Fruit fly (Drosophila melanogaster) whole organism, embryonic: Measurements from ENCODE around the gene CG2901.

Experiments used
- Antp ChIP-seq: fragments of 200-800 bp; sonication (Bioruptor generic); optimal IDR thresholded peaks from 3 replicates; lab custom pipeline; 2016; ENCODE audit warnings: missing biosample characterization, missing genetic modification characterization
- Blimp-1 ChIP-seq: fragments of 200-800 bp; sonication (Bioruptor generic); optimal IDR thresholded peaks from 3 replicates; lab custom pipeline; 2018; ENCODE audit warnings: missing biosample characterization, missing genetic modification characterization, mild to moderate bottlenecking, moderate library complexity, missing genetic modification reagents
- C15 ChIP-seq: fragments of 200-800 bp; sonication (Bioruptor generic); IDR thresholded peaks from 3 replicates; pipeline ENCODE4 v1.3.6; 2022; ENCODE audit warnings: missing biosample characterization, missing genetic modification characterization
- CG10543 ChIP-seq: fragments of 200-800 bp; sonication (Bioruptor generic); optimal IDR thresholded peaks from 3 replicates; lab custom pipeline; 2017; ENCODE audit warnings: missing biosample characterization, mild to moderate bottlenecking, missing genetic modification characterization, moderate library complexity
- CG11456 ChIP-seq: fragments of 200-800 bp; sonication (Bioruptor generic); IDR thresholded peaks from 3 replicates; pipeline ENCODE4 v1.3.6; 2022; ENCODE audit warnings: missing biosample characterization, missing genetic modification characterization
- CG12071 ChIP-seq: fragments of 200-800 bp; sonication (Bioruptor generic); optimal IDR thresholded peaks from 3 replicates; lab custom pipeline; 2018; ENCODE audit warnings: missing biosample characterization, mild to moderate bottlenecking, missing genetic modification characterization
- CG12391 ChIP-seq: fragments of 200-800 bp; sonication (Bioruptor generic); optimal IDR thresholded peaks from 3 replicates; lab custom pipeline; 2018; ENCODE audit warnings: missing biosample characterization, mild to moderate bottlenecking, missing genetic modification characterization, moderate library complexity
- CG12659 ChIP-seq: fragments of 200-800 bp; sonication (Bioruptor generic); optimal IDR thresholded peaks from 3 replicates; lab custom pipeline; 2017; ENCODE audit warnings: mild to moderate bottlenecking, missing biosample characterization, missing genetic modification reagents, missing genetic modification characterization
- CG13287 ChIP-seq: fragments of 200-800 bp; sonication (Bioruptor generic); IDR thresholded peaks from 2 replicates; pipeline ENCODE4 v1.3.6; 2022; ENCODE audit warnings: missing biosample characterization, missing genetic modification characterization; ENCODE audit not compliant: partially characterized antibody
- CG14441 ChIP-seq: fragments of 200-800 bp; sonication (Bioruptor generic); IDR thresholded peaks from 2 replicates; pipeline ENCODE4 v1.3.6; 2022; ENCODE audit warnings: missing biosample characterization, missing genetic modification characterization
- CG14965 ChIP-seq: fragments of 200-800 bp; sonication (Bioruptor generic); optimal IDR thresholded peaks from 2 replicates; lab custom pipeline; 2016; ENCODE audit warnings: missing biosample characterization, missing genetic modification characterization, borderline replicate concordance
- CG2202 ChIP-seq: fragments of 200-800 bp; sonication (Bioruptor generic); optimal IDR thresholded peaks from 2 replicates; lab custom pipeline; 2018; ENCODE audit warnings: missing biosample characterization, mild to moderate bottlenecking, missing genetic modification characterization
- CG31224 ChIP-seq: fragments of 200-800 bp; sonication (Bioruptor generic); IDR thresholded peaks from 2 replicates; pipeline ENCODE4 v1.3.6; 2022; ENCODE audit warnings: missing biosample characterization, missing genetic modification characterization
- CG6765 ChIP-seq: fragments of 200-800 bp; sonication (Bioruptor generic); optimal IDR thresholded peaks from 3 replicates; lab custom pipeline; 2017; ENCODE audit warnings: missing biosample characterization, mild to moderate bottlenecking, missing genetic modification characterization
- CG7372 ChIP-seq: fragments of 200-800 bp; sonication (Bioruptor generic); IDR thresholded peaks from 2 replicates; pipeline ENCODE4 v1.3.6; 2022; ENCODE audit warnings: missing biosample characterization, missing genetic modification characterization
- CG8388 ChIP-seq: fragments of 200-800 bp; sonication (Bioruptor generic); optimal IDR thresholded peaks from 2 replicates; lab custom pipeline; 2019; ENCODE audit warnings: missing biosample characterization, mild to moderate bottlenecking, missing genetic modification characterization, moderate library complexity
- CG8765 ChIP-seq: fragments of 200-800 bp; sonication (Bioruptor generic); IDR thresholded peaks from 2 replicates; pipeline ENCODE4 v1.3.6; 2022; ENCODE audit warnings: missing biosample characterization, missing genetic modification characterization
- CG8944 ChIP-seq: fragments of 200-800 bp; sonication (Bioruptor generic); optimal IDR thresholded peaks from 3 replicates; lab custom pipeline; 2016; ENCODE audit warnings: missing biosample characterization, missing genetic modification characterization
- D19B ChIP-seq: fragments of 200-800 bp; sonication (Bioruptor generic); optimal IDR thresholded peaks from 2 replicates; lab custom pipeline; 2017; ENCODE audit warnings: missing biosample characterization, mild to moderate bottlenecking, missing genetic modification characterization
- E2f1 ChIP-seq: fragments of 200-800 bp; sonication (Bioruptor generic); IDR thresholded peaks from 2 replicates; pipeline ENCODE4 v1.3.6; 2022; ENCODE audit warnings: missing biosample characterization, missing genetic modification characterization
- Fer3 ChIP-seq: fragments of 200-800 bp; sonication (Bioruptor generic); optimal IDR thresholded peaks from 2 replicates; lab custom pipeline; 2018; ENCODE audit warnings: missing biosample characterization, mild to moderate bottlenecking, missing genetic modification characterization, moderate library complexity
- H2.0 ChIP-seq: fragments of 200-800 bp; sonication (Bioruptor generic); IDR thresholded peaks from 2 replicates; pipeline ENCODE4 v1.3.6; 2022; ENCODE audit warnings: missing biosample characterization, missing genetic modification characterization
- Hand ChIP-seq: fragments of 200-800 bp; sonication (Bioruptor generic); optimal IDR thresholded peaks from 2 replicates; lab custom pipeline; 2017; ENCODE audit warnings: mild to moderate bottlenecking, missing biosample characterization, missing genetic modification reagents, missing genetic modification characterization
- Hey ChIP-seq: fragments of 200-800 bp; sonication (Bioruptor generic); optimal IDR thresholded peaks from 3 replicates; lab custom pipeline; 2018; ENCODE audit warnings: missing biosample characterization, mild to moderate bottlenecking, missing genetic modification characterization
- HmgD ChIP-seq: fragments of 200-800 bp; sonication (Bioruptor generic); optimal IDR thresholded peaks from 3 replicates; lab custom pipeline; 2016; ENCODE audit warnings: missing biosample characterization, missing genetic modification characterization
- Hr3 ChIP-seq: fragments of 200-800 bp; sonication (Bioruptor generic); optimal IDR thresholded peaks from 3 replicates; lab custom pipeline; 2016; ENCODE audit warnings: missing biosample characterization, missing genetic modification characterization
- Nf-YA ChIP-seq: fragments of 200-800 bp; sonication (Bioruptor generic); IDR thresholded peaks from 2 replicates; pipeline ENCODE4 v1.3.6; 2022; ENCODE audit warnings: missing biosample characterization, missing genetic modification characterization
- Oaz ChIP-seq: fragments of 200-800 bp; sonication (Bioruptor generic); IDR thresholded peaks from 2 replicates; pipeline ENCODE4 v1.3.6; 2022; ENCODE audit warnings: missing biosample characterization, missing genetic modification characterization
- PHDP ChIP-seq: fragments of 200-800 bp; sonication (Bioruptor generic); optimal IDR thresholded peaks from 3 replicates; lab custom pipeline; 2018; ENCODE audit warnings: missing biosample characterization, mild to moderate bottlenecking, missing genetic modification characterization, moderate library complexity
- Sox102F ChIP-seq: fragments of 200-800 bp; sonication (Bioruptor generic); optimal IDR thresholded peaks from 2 replicates; lab custom pipeline; 2018; ENCODE audit warnings: missing biosample characterization, mild to moderate bottlenecking, missing genetic modification characterization, moderate library complexity
- ato ChIP-seq: fragments of 200-800 bp; sonication (Bioruptor generic); IDR thresholded peaks from 2 replicates; pipeline ENCODE4 v1.3.6; 2022; ENCODE audit warnings: missing biosample characterization, missing genetic modification characterization; ENCODE audit not compliant: partially characterized antibody
- bcd ChIP-seq: fragments of 200-800 bp; sonication (Bioruptor generic); optimal IDR thresholded peaks from 2 replicates; lab custom pipeline; 2017; ENCODE audit warnings: missing biosample characterization, mild to moderate bottlenecking, missing genetic modification characterization
- caup ChIP-seq: fragments of 200-800 bp; sonication (Bioruptor generic); optimal IDR thresholded peaks from 3 replicates; lab custom pipeline; 2017; ENCODE audit warnings: missing biosample characterization, mild to moderate bottlenecking, missing genetic modification characterization, moderate library complexity; ENCODE audit not compliant: severe bottlenecking
- disco-r ChIP-seq: fragments of 200-800 bp; sonication (Bioruptor generic); optimal IDR thresholded peaks from 2 replicates; lab custom pipeline; 2016; ENCODE audit warnings: missing biosample characterization, missing genetic modification characterization
- dm ChIP-seq: fragments of 200-800 bp; sonication (Bioruptor generic); optimal IDR thresholded peaks from 3 replicates; lab custom pipeline; 2016; ENCODE audit warnings: missing biosample characterization, missing genetic modification characterization
- dmrt11E ChIP-seq: fragments of 200-800 bp; sonication (Bioruptor generic); optimal IDR thresholded peaks from 3 replicates; lab custom pipeline; 2018; ENCODE audit warnings: missing biosample characterization, mild to moderate bottlenecking, missing genetic modification characterization, moderate library complexity
- dpn ChIP-seq, 2 experiments: fragments of 200-800 bp; sonication (Bioruptor generic); optimal IDR thresholded peaks; 3 replicates each; lab custom pipeline; 2016; ENCODE audit warnings: missing biosample characterization in 2 of 2, missing genetic modification characterization in 2 of 2
- esg ChIP-seq: fragments of 200-800 bp; sonication (Bioruptor generic); conservative IDR thresholded peaks from 2 replicates; pipeline ENCODE4 v1.3.6; 2022; ENCODE audit warnings: missing biosample characterization, missing genetic modification characterization
- eve ChIP-seq, 2 experiments: fragments of >200 bp; optimal IDR thresholded peaks; 2 replicates each; lab custom pipeline; 2017; ENCODE audit warnings: missing biosample characterization in 2 of 2, missing genetic modification characterization in 2 of 2
- fd102C ChIP-seq: fragments of 200-800 bp; sonication (Bioruptor generic); optimal IDR thresholded peaks from 2 replicates; lab custom pipeline; 2018; ENCODE audit warnings: missing biosample characterization, mild to moderate bottlenecking, missing genetic modification characterization, moderate library complexity
- gem ChIP-seq: fragments of 200-800 bp; sonication (Bioruptor generic); optimal IDR thresholded peaks from 2 replicates; lab custom pipeline; 2019; ENCODE audit warnings: missing biosample characterization, mild to moderate bottlenecking, missing genetic modification characterization, moderate library complexity
- grau ChIP-seq: fragments of 200-800 bp; optimal IDR thresholded peaks from 3 replicates; lab custom pipeline; 2019; ENCODE audit warnings: missing biosample characterization, mild to moderate bottlenecking, missing genetic modification characterization, moderate library complexity
- hkb ChIP-seq, 2 experiments: fragments of 200-800 bp in 1 of 2; fragments of >200 bp in 1 of 2; sonication (Bioruptor generic) in 1 of 2; IDR thresholded peaks in 1 of 2; optimal IDR thresholded peaks in 1 of 2; 2 replicates each; pipeline versions ENCODE4 v1.3.6 to Lab custom; 2017 to 2022; ENCODE audit warnings: missing biosample characterization in 1 of 2, missing genetic modification characterization in 1 of 2
- ind ChIP-seq: fragments of 200-800 bp; sonication (Bioruptor generic); optimal IDR thresholded peaks from 3 replicates; lab custom pipeline; 2016; ENCODE audit warnings: missing biosample characterization, missing genetic modification characterization
- nmo ChIP-seq: fragments of 200-800 bp; sonication (Bioruptor generic); optimal IDR thresholded peaks from 2 replicates; lab custom pipeline; 2018; ENCODE audit warnings: missing biosample characterization, mild to moderate bottlenecking, missing genetic modification characterization, moderate library complexity
- peb ChIP-seq: fragments of 200-800 bp; sonication (Bioruptor generic); IDR thresholded peaks from 2 replicates; pipeline ENCODE4 v1.3.6; 2022; ENCODE audit warnings: missing biosample characterization, missing genetic modification characterization
- ranshi ChIP-seq: fragments of 200-800 bp; sonication (Bioruptor generic); IDR thresholded peaks from 2 replicates; pipeline ENCODE4 v1.3.6; 2022; ENCODE audit warnings: missing biosample characterization, missing genetic modification characterization
- slp2 ChIP-seq: fragments of 200-800 bp; sonication (Bioruptor generic); optimal IDR thresholded peaks from 2 replicates; lab custom pipeline; 2016; ENCODE audit warnings: missing biosample characterization, missing genetic modification characterization
- sug ChIP-seq: fragments of 200-800 bp; optimal IDR thresholded peaks from 2 replicates; lab custom pipeline; 2019; ENCODE audit warnings: missing biosample characterization, mild to moderate bottlenecking, missing genetic modification characterization, moderate library complexity

The CG2901 gene

dm6 chrX:3868456-3869023, 40.5 kb downstream of the CG2901 start, which contains the start of gene CG2930 (continued):
- no peak for TF ChIP-seq ato (GFP tag; lab: Robert Waterston, UW)
- peak; percentile 84 for TF ChIP-seq Antp (GFP tag; lab: Kevin White, UChicago)
- peak; percentile 90 for TF ChIP-seq CG14441 (GFP tag; lab: Robert Waterston, UW)
- peak; percentile 79 for TF ChIP-seq CG12071 (GFP tag; lab: Kevin White, UChicago)
- TF ChIP-seq C15 (GFP tag; lab: Robert Waterston, UW), result 0 out of 3 replicates have a peak, but pooled peaks have one; percentile 19
- TF ChIP-seq D19B (GFP tag; lab: Kevin White, UChicago), result peak; percentile 9
- TF ChIP-seq Oaz (GFP tag; lab: Robert Waterston, UW), result peak; percentile 82
- peak; percentile 80 for TF ChIP-seq Nf-YA (GFP tag; lab: Robert Waterston, UW)
- TF ChIP-seq E2f1 (GFP tag; lab: Robert Waterston, UW), result peak; percentile 85
- TF ChIP-seq disco-r (GFP tag; lab: Kevin White, UChicago), result peak; percentile 78
- peak; percentile 13 for TF ChIP-seq fd102C
- peak; percentile 74 for TF ChIP-seq CG2202
- TF ChIP-seq CG14965 (GFP tag; lab: Kevin White, UChicago), result peak; percentile 29
- peak; percentile 86 for TF ChIP-seq Blimp-1 (GFP tag; lab: Kevin White, UChicago)
- TF ChIP-seq CG7372 (GFP tag; lab: Robert Waterston, UW), result peak; percentile 81
- peak; percentile 78 for TF ChIP-seq CG11456
- peak; percentile 79 for TF ChIP-seq PHDP (tag; lab: Kevin White, UChicago)
- TF ChIP-seq CG13287, result no peak
- TF ChIP-seq Hey (tag; lab: Kevin White, UChicago), result no peak
- TF ChIP-seq Sox102F (GFP tag; lab: Kevin White, UChicago), result peak; percentile 90
- TF ChIP-seq esg (GFP tag; lab: Robert Waterston, UW), result peak; percentile 81
- TF ChIP-seq grau (tag; lab: Kevin White, UChicago), result peak; percentile 74
- TF ChIP-seq Hr3, result peak; percentile 79
- no peak for TF ChIP-seq sug (tag; lab: Kevin White, UChicago)
- TF ChIP-seq nmo, result peak; percentile 86
- TF ChIP-seq ranshi, result peak; percentile 83
- peak; percentile 87 for TF ChIP-seq H2.0 (GFP tag; lab: Robert Waterston, UW)
- TF ChIP-seq hkb (optimal IDR thresholded peaks at IDR 0.05; lab: Kevin White, UChicago), result no peak
- TF ChIP-seq hkb (GFP tag; IDR thresholded peaks at IDR 0.05; lab: Robert Waterston, UW), result peak; percentile 93
- TF ChIP-seq peb, result peak; percentile 81
- no peak for TF ChIP-seq HmgD (GFP tag; lab: Kevin White, UChicago)
- no peak for TF ChIP-seq CG10543 (GFP tag; lab: Kevin White, UChicago)
- peak; percentile 64 for TF ChIP-seq dm (GFP tag; lab: Kevin White, UChicago)
- peak; percentile 82 for TF ChIP-seq dmrt11E (tag; lab: Kevin White, UChicago)
- TF ChIP-seq slp2, result peak; percentile 77
- no peak for TF ChIP-seq Hand (GFP tag; lab: Kevin White, UChicago)
- TF ChIP-seq dpn (GFP tag; optimal IDR thresholded peaks at IDR 0.05; lab: Kevin White, UChicago), result peak; percentile 73 to 87
- TF ChIP-seq CG31224 (GFP tag; lab: Robert Waterston, UW), result 0 out of 2 replicates have a peak, but pooled peaks have one; percentile 27
- TF ChIP-seq CG8388 (GFP tag; lab: Kevin White, UChicago), result peak; percentile 83
- TF ChIP-seq CG12391 (tag; lab: Kevin White, UChicago), result peak; percentile 85
- peak; percentile 90 for TF ChIP-seq gem (tag; lab: Kevin White, UChicago)
- TF ChIP-seq Fer3 (tag; lab: Kevin White, UChicago), result peak; percentile 72
- TF ChIP-seq CG8765 (GFP tag; lab: Robert Waterston, UW), result peak; percentile 57; the same call in 1 of the 2 replicates
- peak; percentile 83 for TF ChIP-seq bcd (GFP tag; lab: Kevin White, UChicago)
- peak; percentile 86 for TF ChIP-seq ind (GFP tag; lab: Kevin White, UChicago)
- peak; percentile 83 for TF ChIP-seq CG8944
- TF ChIP-seq CG12659 (GFP tag; lab: Kevin White, UChicago), result peak; percentile 74
- TF ChIP-seq CG6765 (GFP tag; lab: Kevin White, UChicago), result peak; percentile 5
- peak; percentile 71 for TF ChIP-seq caup (GFP tag; lab: Kevin White, UChicago)
- TF ChIP-seq eve (GFP tag; optimal IDR thresholded peaks at IDR 0.05; lab: Kevin White, UChicago), result peak in 1 of 2 experiments; percentile 60
